Worm (Caenorhabditis elegans) whole organism, young adult: ENCODE data around the gene F41G3.6.

ENCODE experiments used
- B0261.1 ChIP-seq: sonication (generic microtip); optimal IDR thresholded peaks from 2 replicates; lab custom pipeline; 2016; ENCODE audit warnings: mild to moderate bottlenecking, missing genetic modification characterization, moderate library complexity, missing compliant biosample characterization
- B0336.3 ChIP-seq: fragments of 200-800 bp; sonication (Bioruptor generic); IDR thresholded peaks from 2 replicates; pipeline ENCODE4 v1.3.6; 2022; ENCODE audit warnings: missing genetic modification characterization, missing compliant biosample characterization
- D2030.7 ChIP-seq: fragments of 200-800 bp; sonication (Bioruptor generic); IDR thresholded peaks from 2 replicates; pipeline ENCODE4 v1.3.6; 2022; ENCODE audit warnings: missing genetic modification reagents, missing genetic modification characterization, missing compliant biosample characterization
- F10E7.11 ChIP-seq: sonication (generic microtip); optimal IDR thresholded peaks from 2 replicates; lab custom pipeline; 2017; ENCODE audit warnings: mild to moderate bottlenecking, missing genetic modification characterization, moderate library complexity, missing compliant biosample characterization
- F23B12.7 ChIP-seq: sonication (generic microtip); optimal IDR thresholded peaks from 2 replicates; lab custom pipeline; 2017; ENCODE audit warnings: missing genetic modification characterization, mild to moderate bottlenecking, missing compliant biosample characterization, antibody characterized with exemption, moderate library complexity; ENCODE audit not compliant: insufficient read depth
- F33H1.4 ChIP-seq: fragments of 200-800 bp; sonication (Bioruptor generic); IDR thresholded peaks from 2 replicates; pipeline ENCODE4 v1.3.6; 2022; ENCODE audit warnings: missing genetic modification reagents, missing genetic modification characterization, missing compliant biosample characterization
- F37B4.10 ChIP-seq: fragments of 200-800 bp; sonication (Bioruptor generic); IDR thresholded peaks from 2 replicates; pipeline ENCODE4 v1.3.6; 2022; ENCODE audit warnings: missing genetic modification characterization, missing compliant biosample characterization
- F52B5.7 ChIP-seq: sonication (generic microtip); optimal IDR thresholded peaks from 2 replicates; lab custom pipeline; 2016; ENCODE audit warnings: mild to moderate bottlenecking, missing genetic modification characterization, missing compliant biosample characterization
- K11D2.4 ChIP-seq: fragments of 200-800 bp; sonication (Bioruptor generic); IDR thresholded peaks from 2 replicates; pipeline ENCODE4 v1.3.6; 2022; ENCODE audit warnings: missing genetic modification reagents, missing genetic modification characterization, missing compliant biosample characterization
- K12H6.12 ChIP-seq: fragments of 200-800 bp; sonication (Bioruptor generic); optimal IDR thresholded peaks from 2 replicates; lab custom pipeline; 2018; ENCODE audit warnings: mild to moderate bottlenecking, missing genetic modification characterization, missing compliant biosample characterization
- T07F8.4 ChIP-seq: sonication (generic microtip); optimal IDR thresholded peaks from 2 replicates; lab custom pipeline; 2016; ENCODE audit warnings: mild to moderate bottlenecking, missing genetic modification characterization, moderate library complexity, missing compliant biosample characterization
- T26A5.8 ChIP-seq: sonication (generic microtip); optimal IDR thresholded peaks from 2 replicates; lab custom pipeline; 2016; ENCODE audit warnings: missing genetic modification characterization, missing compliant biosample characterization
- Y53F4B.3 ChIP-seq: fragments of 200-800 bp; sonication (Bioruptor generic); IDR thresholded peaks from 2 replicates; pipeline ENCODE4 v1.3.6; 2022; ENCODE audit warnings: missing genetic modification reagents, missing genetic modification characterization, missing compliant biosample characterization
- Y53G8AR.9 ChIP-seq: fragments of 200-800 bp; sonication (Bioruptor generic); conservative IDR thresholded peaks from 2 replicates; pipeline ENCODE4 v1.3.6; 2022; ENCODE audit warnings: missing genetic modification reagents, missing genetic modification characterization, missing compliant biosample characterization
- ZK185.1 ChIP-seq: sonication (generic microtip); optimal IDR thresholded peaks from 2 replicates; lab custom pipeline; 2016; ENCODE audit warnings: mild to moderate bottlenecking, missing genetic modification characterization, missing compliant biosample characterization; ENCODE audit not compliant: poor library complexity, severe bottlenecking
- aptf-3 ChIP-seq: fragments of 200-800 bp; sonication (Bioruptor generic); IDR thresholded peaks from 2 replicates; pipeline ENCODE4 v1.3.6; 2022; ENCODE audit warnings: missing genetic modification characterization, missing compliant biosample characterization
- attf-5 ChIP-seq: fragments of 200-800 bp; sonication (Bioruptor generic); optimal IDR thresholded peaks from 2 replicates; lab custom pipeline; 2018; ENCODE audit warnings: mild to moderate bottlenecking, missing genetic modification characterization, missing compliant biosample characterization
- attf-6 ChIP-seq: fragments of 200-800 bp; sonication (Bioruptor generic); IDR thresholded peaks from 2 replicates; pipeline ENCODE4 v1.3.6; 2022; ENCODE audit warnings: missing genetic modification reagents, missing genetic modification characterization, missing compliant biosample characterization
- cebp-2 ChIP-seq: fragments of 200-800 bp; sonication (Bioruptor generic); IDR thresholded peaks from 2 replicates; pipeline ENCODE4 v1.3.6; 2022; ENCODE audit warnings: missing genetic modification characterization, missing compliant biosample characterization
- ceh-100 ChIP-seq: fragments of 200-800 bp; sonication (Bioruptor generic); IDR thresholded peaks from 2 replicates; pipeline ENCODE4 v1.3.6; 2022; ENCODE audit warnings: missing genetic modification reagents, missing genetic modification characterization, missing compliant biosample characterization
- ceh-79 ChIP-seq: sonication (generic microtip); optimal IDR thresholded peaks from 2 replicates; lab custom pipeline; 2017; ENCODE audit warnings: mild to moderate bottlenecking, missing genetic modification characterization, missing compliant biosample characterization
- die-1 ChIP-seq: sonication (generic microtip); optimal IDR thresholded peaks from 2 replicates; lab custom pipeline; 2016; ENCODE audit warnings: missing genotype, mild to moderate bottlenecking, missing genetic modification characterization, missing compliant biosample characterization
- dpff-1 ChIP-seq: sonication (generic microtip); optimal IDR thresholded peaks from 2 replicates; lab custom pipeline; 2017; ENCODE audit warnings: mild to moderate bottlenecking, missing genetic modification characterization, missing compliant biosample characterization
- dpl-1 ChIP-seq: fragments of 150-350 bp; optimal IDR thresholded peaks from 2 replicates; lab custom pipeline; 2014; ENCODE audit warnings: missing biosample characterization, missing genetic modification reagents, missing genetic modification characterization
- efl-1 ChIP-seq: fragments of 150-350 bp; optimal IDR thresholded peaks from 2 replicates; lab custom pipeline; 2014; ENCODE audit warnings: missing biosample characterization, missing genetic modification reagents, missing genetic modification characterization
- egl-44 ChIP-seq: fragments of 200-800 bp; sonication (Bioruptor generic); IDR thresholded peaks from 2 replicates; pipeline ENCODE4 v1.3.6; 2022; ENCODE audit warnings: missing genetic modification reagents, missing genetic modification characterization, missing compliant biosample characterization
- lag-1 ChIP-seq: fragments of 200-800 bp; sonication (Bioruptor generic); IDR thresholded peaks from 2 replicates; pipeline ENCODE4 v1.3.6; 2022; ENCODE audit warnings: missing genetic modification reagents, missing genetic modification characterization, missing compliant biosample characterization
- let-526 ChIP-seq: fragments of 200-800 bp; sonication (Bioruptor generic); IDR thresholded peaks from 2 replicates; pipeline ENCODE4 v1.3.6; 2022; ENCODE audit warnings: missing genetic modification reagents, missing genetic modification characterization, missing compliant biosample characterization
- let-607 ChIP-seq, 2 experiments: fragments of 200-800 bp in 1 of 2; sonication (Bioruptor generic) in 1 of 2; sonication (generic microtip) in 1 of 2; optimal IDR thresholded peaks; 2 replicates each; lab custom pipeline; 2016 to 2018; ENCODE audit warnings: mild to moderate bottlenecking in 2 of 2, missing compliant biosample characterization in 2 of 2, missing genetic modification characterization in 2 of 2, moderate library complexity in 2 of 2, missing genotype in 1 of 2
- lin-40 ChIP-seq: sonication (generic microtip); optimal IDR thresholded peaks from 2 replicates; lab custom pipeline; 2016; ENCODE audit warnings: missing genetic modification characterization, mild to moderate bottlenecking, missing compliant biosample characterization, missing genotype, missing genetic modification reagents
- lsy-27 ChIP-seq: sonication (generic microtip); optimal IDR thresholded peaks from 2 replicates; lab custom pipeline; 2017; ENCODE audit warnings: missing genetic modification characterization, mild to moderate bottlenecking, missing compliant biosample characterization, antibody characterized with exemption, missing genotype, borderline replicate concordance; ENCODE audit not compliant: insufficient read depth
- madf-10 ChIP-seq: sonication (generic microtip); optimal IDR thresholded peaks from 2 replicates; lab custom pipeline; 2016; ENCODE audit warnings: mild to moderate bottlenecking, missing genetic modification characterization, missing compliant biosample characterization
- madf-8 ChIP-seq: fragments of 200-800 bp; sonication (Bioruptor generic); conservative IDR thresholded peaks from 2 replicates; pipeline ENCODE4 v1.3.6; 2022; ENCODE audit warnings: missing genetic modification reagents, missing genetic modification characterization, missing compliant biosample characterization
- mcd-1 ChIP-seq: fragments of 200-800 bp; sonication (Bioruptor generic); IDR thresholded peaks from 2 replicates; pipeline ENCODE4 v1.3.6; 2022; ENCODE audit warnings: missing genetic modification reagents, missing genetic modification characterization, missing compliant biosample characterization
- mes-4 ChIP-seq: sonication (generic microtip); optimal IDR thresholded peaks from 2 replicates; lab custom pipeline; 2016; ENCODE audit warnings: missing genotype, missing genetic modification characterization, missing compliant biosample characterization
- nfya-1 ChIP-seq: sonication (generic microtip); optimal IDR thresholded peaks from 2 replicates; lab custom pipeline; 2017; ENCODE audit warnings: antibody characterized with exemption, missing compliant biosample characterization, missing genetic modification characterization, borderline replicate concordance; ENCODE audit not compliant: insufficient read depth
- pbrm-1 ChIP-seq: fragments of 200-800 bp; sonication (Bioruptor generic); IDR thresholded peaks from 2 replicates; pipeline ENCODE4 v1.3.6; 2022; ENCODE audit warnings: missing genetic modification reagents, missing genetic modification characterization, missing compliant biosample characterization
- sdz-38 ChIP-seq: sonication (generic microtip); optimal IDR thresholded peaks from 2 replicates; lab custom pipeline; 2016; ENCODE audit warnings: missing genotype, missing genetic modification characterization, missing compliant biosample characterization
- snpc-1.1 ChIP-seq: sonication (generic microtip); optimal IDR thresholded peaks from 2 replicates; lab custom pipeline; 2017; ENCODE audit warnings: missing genetic modification characterization, mild to moderate bottlenecking, missing compliant biosample characterization, antibody characterized with exemption, moderate library complexity, missing genotype, missing genetic modification reagents; ENCODE audit not compliant: insufficient read depth
- snpc-3.4 ChIP-seq: sonication (generic microtip); optimal IDR thresholded peaks from 2 replicates; lab custom pipeline; 2017; ENCODE audit warnings: missing genetic modification characterization, mild to moderate bottlenecking, missing compliant biosample characterization, antibody characterized with exemption, moderate library complexity, missing genotype, missing genetic modification reagents
- sptf-2 ChIP-seq: fragments of 200-800 bp; sonication (Bioruptor generic); optimal IDR thresholded peaks from 2 replicates; lab custom pipeline; 2018; ENCODE audit warnings: mild to moderate bottlenecking, missing genetic modification characterization, missing compliant biosample characterization
- zim-3 ChIP-seq: sonication (generic microtip); optimal IDR thresholded peaks from 2 replicates; lab custom pipeline; 2017; ENCODE audit warnings: mild to moderate bottlenecking, missing genetic modification characterization, moderate library complexity, missing compliant biosample characterization
- ztf-22 ChIP-seq: fragments of 200-800 bp; sonication (Bioruptor generic); optimal IDR thresholded peaks from 2 replicates; lab custom pipeline; 2018; ENCODE audit warnings: mild to moderate bottlenecking, missing genetic modification characterization, moderate library complexity, missing compliant biosample characterization
- ztf-26 ChIP-seq: sonication (generic microtip); optimal IDR thresholded peaks from 2 replicates; lab custom pipeline; 2017; ENCODE audit warnings: missing genetic modification characterization, missing compliant biosample characterization
- ztf-28 ChIP-seq: fragments of 200-800 bp; sonication (Bioruptor generic); IDR thresholded peaks from 2 replicates; pipeline ENCODE4 v1.3.6; 2022; ENCODE audit warnings: missing genetic modification reagents, missing genetic modification characterization, missing compliant biosample characterization
- ztf-3 ChIP-seq: fragments of 200-800 bp; sonication (Bioruptor generic); optimal IDR thresholded peaks from 2 replicates; lab custom pipeline; 2018; ENCODE audit warnings: mild to moderate bottlenecking, missing genetic modification characterization, missing compliant biosample characterization

The F41G3.6 gene

ce11 chrII:6744648-6745047 lies 1.9 kb downstream of the F41G3.6 start, which contains the start of gene ins-15:
ins-15 (minus strand) TSS chrII:6744748.
- TF ChIP-seq Y53G8AR.9 (GFP tag; lab: Robert Waterston, UW) = no peak
- TF ChIP-seq madf-10 (tag; lab: Kevin White, UChicago) = no peak
- TF ChIP-seq F33H1.4 = no peak
- no peak for TF ChIP-seq snpc-1.1 (tag; lab: Kevin White, UChicago)
- no peak for TF ChIP-seq T26A5.8 (tag; lab: Kevin White, UChicago)
- no peak for TF ChIP-seq lag-1
- TF ChIP-seq F52B5.7 = no peak
- TF ChIP-seq B0336.3 (GFP tag; lab: Robert Waterston, UW) = no peak
- no peak for TF ChIP-seq T07F8.4 (tag; lab: Kevin White, UChicago)
- no peak for TF ChIP-seq ztf-26 (tag; lab: Kevin White, UChicago)
- no peak for TF ChIP-seq ztf-22 (GFP tag; lab: Kevin White, UChicago)
- TF ChIP-seq let-607 (tag; optimal IDR thresholded peaks at IDR 0.05; lab: Kevin White, UChicago) = no peak
- TF ChIP-seq ztf-3 (GFP tag; lab: Kevin White, UChicago) = no peak
- no peak for TF ChIP-seq let-526 (GFP tag; lab: Robert Waterston, UW)
- TF ChIP-seq egl-44 = no peak
- TF ChIP-seq attf-6 (GFP tag; lab: Robert Waterston, UW) = no peak
- TF ChIP-seq F10E7.11 (tag; lab: Kevin White, UChicago) = no peak
- no peak for TF ChIP-seq attf-5 (GFP tag; lab: Kevin White, UChicago)
- no peak for TF ChIP-seq sptf-2
- no peak for TF ChIP-seq F37B4.10

ce11 chrII:6745783-6746182 lies 3.1 kb downstream of the F41G3.6 start, which contains the start of gene ins-14:
ins-14 (minus strand) TSS chrII:6745814.
- no peak for TF ChIP-seq K12H6.12 (tag; lab: Kevin White, UChicago)
- TF ChIP-seq ztf-28 (GFP tag; lab: Robert Waterston, UW) = no peak
- TF ChIP-seq K11D2.4 (GFP tag; lab: Robert Waterston, UW) = no peak
- no peak for TF ChIP-seq ceh-79 (tag; lab: Kevin White, UChicago)
- no peak for TF ChIP-seq ceh-100 (GFP tag; lab: Robert Waterston, UW)
- no peak for TF ChIP-seq aptf-3 (GFP tag; lab: Robert Waterston, UW)
- no peak for TF ChIP-seq snpc-1.1 (tag; lab: Kevin White, UChicago)
- TF ChIP-seq pbrm-1 (GFP tag; lab: Robert Waterston, UW) = no peak
- TF ChIP-seq F10E7.11 (tag; lab: Kevin White, UChicago) = no peak
- no peak for TF ChIP-seq F33H1.4
- TF ChIP-seq D2030.7 = no peak
- no peak for TF ChIP-seq dpl-1 (GFP tag; lab: Kevin White, UChicago)
- TF ChIP-seq sdz-38 = no peak
- no peak for TF ChIP-seq mcd-1 (GFP tag; lab: Robert Waterston, UW)
- TF ChIP-seq Y53F4B.3 = no peak
- TF ChIP-seq dpff-1 = no peak
- TF ChIP-seq lin-40 (tag; lab: Kevin White, UChicago) = no peak
- no peak for TF ChIP-seq ztf-22 (GFP tag; lab: Kevin White, UChicago)

- TF ChIP-seq madf-8 (GFP tag; lab: Robert Waterston, UW) (no peak), lsy-27 (tag; lab: Kevin White, UChicago) (no peak), F52B5.7 (no peak), B0261.1 (tag; lab: Kevin White, UChicago) (no peak), nfya-1 (no peak), snpc-3.4 (tag; lab: Kevin White, UChicago) (no peak), ceh-100 (GFP tag; lab: Robert Waterston, UW) (no peak), zim-3 (tag; lab: Kevin White, UChicago) (no peak), mes-4 (tag; lab: Kevin White, UChicago) (no peak), lag-1 (no peak), efl-1 (GFP tag; lab: Kevin White, UChicago) (no peak), die-1 (no peak), egl-44 (no peak), B0336.3 (GFP tag; lab: Robert Waterston, UW) (no peak), ZK185.1 (tag; lab: Kevin White, UChicago) (no peak), madf-10 (tag; lab: Kevin White, UChicago) (no peak), F23B12.7 (tag; lab: Kevin White, UChicago) (no peak), cebp-2 (no peak)
These were observed 3.7 kb downstream of the F41G3.6 start, which contains the start of gene F41G3.5 for ce11 chrII:6746404-6746803. F41G3.5 (plus strand) TSS chrII:6746704.
